Worm (Caenorhabditis elegans): ENCODE results near the gene lgc-38.

The lgc-38 gene

ce11 chrIII:7034252-7035223 lies 25.6 kb downstream of the lgc-38 start:
- peak; percentile 80 for TF ChIP-seq blmp-1 (tag; optimal IDR thresholded peaks at IDR 0.05)
- no peak for TF ChIP-seq ceh-83 (GFP tag; optimal IDR thresholded peaks at IDR 0.05)

ce11 chrIII:7045643-7046042 lies 36.7 kb downstream of the lgc-38 start, which contains the start of gene R01H2.7:
TSS of gene R01H2.7 (minus strand) at chrIII:7045743.
- TF ChIP-seq drap-1 (GFP tag; optimal IDR thresholded peaks at IDR 0.05) (no peak), nhr-2 (tag; optimal IDR thresholded peaks at IDR 0.05) (no peak)

ce11 chrIII:7056241-7056640 lies 47.3 kb downstream of the lgc-38 start, which contains the start of gene R01H2.2:
TSS of gene R01H2.2 (plus strand) at chrIII:7056541.
- no peak for TF ChIP-seq ceh-39 (tag; optimal IDR thresholded peaks at IDR 0.05)
- no peak for TF ChIP-seq cnd-1 (tag; optimal IDR thresholded peaks at IDR 0.05)
- TF ChIP-seq tbx-8 (GFP tag; optimal IDR thresholded peaks at IDR 0.05): no peak
- no peak for TF ChIP-seq hlh-1 (tag; optimal IDR thresholded peaks at IDR 0.05)
- TF ChIP-seq lsy-2 (tag; optimal IDR thresholded peaks at IDR 0.05): no peak
- no peak for TF ChIP-seq bed-3 (GFP tag; optimal IDR thresholded peaks at IDR 0.05)
- TF ChIP-seq nhr-28 (tag; optimal IDR thresholded peaks at IDR 0.05): no peak
- TF ChIP-seq nhr-237 (tag; optimal IDR thresholded peaks at IDR 0.05): no peak
- TF ChIP-seq blmp-1 (tag; optimal IDR thresholded peaks at IDR 0.05): no peak
- TF ChIP-seq nhr-76 (tag; optimal IDR thresholded peaks at IDR 0.05): no peak
- TF ChIP-seq nhr-12 (tag; optimal IDR thresholded peaks at IDR 0.05): no peak
- no peak for TF ChIP-seq ceh-83 (GFP tag; optimal IDR thresholded peaks at IDR 0.05)
- no peak for TF ChIP-seq ces-1 (GFP tag; optimal IDR thresholded peaks at IDR 0.05)
- TF ChIP-seq elt-3 (tag; optimal IDR thresholded peaks at IDR 0.05): no peak
- no peak for TF ChIP-seq pha-4 (tag; optimal IDR thresholded peaks at IDR 0.05)
- no peak for TF ChIP-seq flh-1 (GFP tag; optimal IDR thresholded peaks at IDR 0.05)
- no peak for TF ChIP-seq ztf-11 (tag; optimal IDR thresholded peaks at IDR 0.05)
- TF ChIP-seq nhr-2 (tag; optimal IDR thresholded peaks at IDR 0.05): no peak
- no peak for TF ChIP-seq elt-1 (tag; optimal IDR thresholded peaks at IDR 0.05; ENCODE audit: borderline replicate concordance, insufficient read depth)

ce11 chrIII:7060531-7061095 lies 51.7 kb downstream of the lgc-38 start, which contains the start of gene egg-2:
TSS of gene egg-2 (minus strand) at chrIII:7060583.
- no peak for TF ChIP-seq ztf-11 (tag; optimal IDR thresholded peaks at IDR 0.05)
- TF ChIP-seq hlh-1 (tag; optimal IDR thresholded peaks at IDR 0.05): no peak
- no peak for TF ChIP-seq nhr-237 (tag; optimal IDR thresholded peaks at IDR 0.05)
- no peak for TF ChIP-seq lsy-2 (tag; optimal IDR thresholded peaks at IDR 0.05)
- TF ChIP-seq flh-1 (GFP tag; optimal IDR thresholded peaks at IDR 0.05): no peak
- no peak for TF ChIP-seq nhr-28 (tag; optimal IDR thresholded peaks at IDR 0.05)
- no peak for TF ChIP-seq blmp-1 (tag; optimal IDR thresholded peaks at IDR 0.05)
- TF ChIP-seq drap-1 (GFP tag; optimal IDR thresholded peaks at IDR 0.05): no peak
- TF ChIP-seq unc-120 (tag; optimal IDR thresholded peaks at IDR 0.05; ENCODE audit: poor library complexity, severe bottlenecking): no peak
- no peak for TF ChIP-seq ceh-83 (GFP tag; optimal IDR thresholded peaks at IDR 0.05)
- TF ChIP-seq nhr-76 (tag; optimal IDR thresholded peaks at IDR 0.05): no peak
- no peak for TF ChIP-seq mep-1 (tag; optimal IDR thresholded peaks at IDR 0.05)
- TF ChIP-seq mab-5 (tag; optimal IDR thresholded peaks at IDR 0.05): no peak
- no peak for TF ChIP-seq sem-2 (GFP tag; optimal IDR thresholded peaks at IDR 0.05)
- TF ChIP-seq bed-3 (GFP tag; optimal IDR thresholded peaks at IDR 0.05): no peak
- TF ChIP-seq mls-2 (tag; optimal IDR thresholded peaks at IDR 0.05): no peak

- TF ChIP-seq mep-1 (tag; optimal IDR thresholded peaks at IDR 0.05) (no peak), tbx-8 (GFP tag; optimal IDR thresholded peaks at IDR 0.05) (no peak), ham-2 (GFP tag; optimal IDR thresholded peaks at IDR 0.05) (no peak), ces-1 (GFP tag; optimal IDR thresholded peaks at IDR 0.05) (no peak), ceh-39 (tag; optimal IDR thresholded peaks at IDR 0.05) (no peak), lin-32 (GFP tag; optimal IDR thresholded peaks at IDR 0.05) (no peak), unc-39 (tag; optimal IDR thresholded peaks at IDR 0.05) (no peak), mls-2 (tag; optimal IDR thresholded peaks at IDR 0.05) (no peak)
Observed at ce11 chrIII:7062580-7062979, 53.6 kb downstream of the lgc-38 start, which contains the start of gene R01H2.1. TSS of gene R01H2.1 (plus strand) at chrIII:7062880.
